Worm (Caenorhabditis elegans) whole organism, L4/young adult: Measurements from ENCODE around the gene F20D6.5.

Experiments used
- W03F9.2 ChIP-seq: fragments of 150-350 bp; optimal IDR thresholded peaks from 2 replicates; lab custom pipeline; 2014; ENCODE audit warnings: missing biosample characterization, missing genetic modification characterization
- dao-5 ChIP-seq: sonication (generic microtip); optimal IDR thresholded peaks from 2 replicates; lab custom pipeline; 2016; ENCODE audit warnings: missing genotype, missing genetic modification characterization, moderate library complexity, missing compliant biosample characterization
- him-1 ChIP-seq: sonication (generic microtip); optimal IDR thresholded peaks from 2 replicates; lab custom pipeline; 2016; ENCODE audit warnings: missing genotype, missing genetic modification reagents, missing genetic modification characterization, missing compliant biosample characterization

ce11 chrV:8211993-8212392 lies 50.2 kb downstream of the F20D6.5 start:
- no peak for TF ChIP-seq W03F9.2 (tag; lab: Kevin White, UChicago)
- no peak for TF ChIP-seq dao-5
- TF ChIP-seq him-1 (tag; lab: Kevin White, UChicago), result no peak
